Fruit fly (Drosophila melanogaster): ENCODE results near the gene CG46310.

CG46310 gene

dm6 chr3R:23157664-23158151, 16.0 kb upstream of the CG46310 start, which contains the start of gene unk:
TSS of gene unk (minus strand) at chr3R:23157862.
- TF ChIP-seq insv (optimal IDR thresholded peaks at IDR 0.05), result no peak
- no peak for TF ChIP-seq ttk (optimal IDR thresholded peaks at IDR 0.05)
- TF ChIP-seq Sin3A (optimal IDR thresholded peaks at IDR 0.05), result no peak
- TF ChIP-seq Myc (optimal IDR thresholded peaks at IDR 0.05), result no peak
- no peak for TF ChIP-seq psq (optimal IDR thresholded peaks at IDR 0.05)
- TF ChIP-seq h (optimal IDR thresholded peaks at IDR 0.05), result no peak

dm6 chr3R:23159289-23159956, 14.2 kb upstream of the CG46310 start, which contains the start of gene VhaAC39-2:
TSS of gene VhaAC39-2 (minus strand) at chr3R:23159316.
- TF ChIP-seq insv (optimal IDR thresholded peaks at IDR 0.05) (no peak), Myc (optimal IDR thresholded peaks at IDR 0.05) (no peak), psq (optimal IDR thresholded peaks at IDR 0.05) (no peak), h (optimal IDR thresholded peaks at IDR 0.05) (no peak), Sin3A (optimal IDR thresholded peaks at IDR 0.05) (no peak), ttk (optimal IDR thresholded peaks at IDR 0.05) (no peak)

dm6 chr3R:23161288-23161870, 12.3 kb upstream of the CG46310 start, which contains the start of gene CG13829:
TSS of gene CG13829 (minus strand) at chr3R:23161338.
- no peak for TF ChIP-seq psq (optimal IDR thresholded peaks at IDR 0.05)
- no peak for TF ChIP-seq Sin3A (optimal IDR thresholded peaks at IDR 0.05)
- TF ChIP-seq insv (optimal IDR thresholded peaks at IDR 0.05), result no peak
- TF ChIP-seq ttk (optimal IDR thresholded peaks at IDR 0.05), result no peak
- no peak for TF ChIP-seq h (optimal IDR thresholded peaks at IDR 0.05)
- no peak for TF ChIP-seq Myc (optimal IDR thresholded peaks at IDR 0.05)

- TF ChIP-seq Myc (optimal IDR thresholded peaks at IDR 0.05) (no peak), Sin3A (optimal IDR thresholded peaks at IDR 0.05) (no peak), h (optimal IDR thresholded peaks at IDR 0.05) (no peak), psq (optimal IDR thresholded peaks at IDR 0.05) (no peak), ttk (optimal IDR thresholded peaks at IDR 0.05) (no peak), insv (optimal IDR thresholded peaks at IDR 0.05) (no peak)
These were observed 9.5 kb upstream of the CG46310 start for dm6 chr3R:23164134-23164533.

dm6 chr3R:23164630-23165029, 9.0 kb upstream of the CG46310 start:
- TF ChIP-seq insv (optimal IDR thresholded peaks at IDR 0.05) (no peak), ttk (optimal IDR thresholded peaks at IDR 0.05) (no peak), Sin3A (optimal IDR thresholded peaks at IDR 0.05) (no peak), h (optimal IDR thresholded peaks at IDR 0.05) (no peak), psq (optimal IDR thresholded peaks at IDR 0.05) (no peak), Myc (optimal IDR thresholded peaks at IDR 0.05) (no peak)

dm6 chr3R:23167507-23168324, 6.0 kb upstream of the CG46310 start, which contains the start of gene Irk1:
TSS of gene Irk1 (plus strand) at chr3R:23168317.
- TF ChIP-seq psq (optimal IDR thresholded peaks at IDR 0.05) (no peak), Myc (optimal IDR thresholded peaks at IDR 0.05) (no peak), Sin3A (optimal IDR thresholded peaks at IDR 0.05) (no peak), h (optimal IDR thresholded peaks at IDR 0.05) (no peak), ttk (optimal IDR thresholded peaks at IDR 0.05) (no peak), insv (optimal IDR thresholded peaks at IDR 0.05) (no peak)

dm6 chr3R:23170335-23170734, 3.3 kb upstream of the CG46310 start:
- TF ChIP-seq psq (optimal IDR thresholded peaks at IDR 0.05) (no peak), Sin3A (optimal IDR thresholded peaks at IDR 0.05) (no peak), Myc (optimal IDR thresholded peaks at IDR 0.05) (no peak), h (optimal IDR thresholded peaks at IDR 0.05) (no peak), ttk (optimal IDR thresholded peaks at IDR 0.05) (no peak), insv (optimal IDR thresholded peaks at IDR 0.05) (no peak)

dm6 chr3R:23171867-23172266, 1.8 kb upstream of the CG46310 start:
- TF ChIP-seq ttk (optimal IDR thresholded peaks at IDR 0.05), result no peak
- TF ChIP-seq Myc (optimal IDR thresholded peaks at IDR 0.05), result no peak
- no peak for TF ChIP-seq insv (optimal IDR thresholded peaks at IDR 0.05)
- no peak for TF ChIP-seq Sin3A (optimal IDR thresholded peaks at IDR 0.05)
- no peak for TF ChIP-seq psq (optimal IDR thresholded peaks at IDR 0.05)

- TF ChIP-seq insv (optimal IDR thresholded peaks at IDR 0.05), result no peak
- TF ChIP-seq psq (optimal IDR thresholded peaks at IDR 0.05), result no peak
- TF ChIP-seq Myc (optimal IDR thresholded peaks at IDR 0.05), result no peak
- no peak for TF ChIP-seq ttk (optimal IDR thresholded peaks at IDR 0.05)
- no peak for TF ChIP-seq Sin3A (optimal IDR thresholded peaks at IDR 0.05)
- TF ChIP-seq h (optimal IDR thresholded peaks at IDR 0.05), result no peak
These were observed 1.1 kb downstream of the CG46310 start for dm6 chr3R:23174739-23175138.

- TF ChIP-seq insv (optimal IDR thresholded peaks at IDR 0.05), result no peak
- TF ChIP-seq ttk (optimal IDR thresholded peaks at IDR 0.05), result no peak
- no peak for TF ChIP-seq Myc (optimal IDR thresholded peaks at IDR 0.05)
- no peak for TF ChIP-seq psq (optimal IDR thresholded peaks at IDR 0.05)
- no peak for TF ChIP-seq h (optimal IDR thresholded peaks at IDR 0.05)
- TF ChIP-seq Sin3A (optimal IDR thresholded peaks at IDR 0.05), result no peak
These were observed 1.7 kb downstream of the CG46310 start for dm6 chr3R:23175376-23175775.

- TF ChIP-seq ttk (optimal IDR thresholded peaks at IDR 0.05), result no peak
- no peak for TF ChIP-seq h (optimal IDR thresholded peaks at IDR 0.05)
- no peak for TF ChIP-seq insv (optimal IDR thresholded peaks at IDR 0.05)
- no peak for TF ChIP-seq Myc (optimal IDR thresholded peaks at IDR 0.05)
- no peak for TF ChIP-seq Sin3A (optimal IDR thresholded peaks at IDR 0.05)
- no peak for TF ChIP-seq psq (optimal IDR thresholded peaks at IDR 0.05)
These were observed 2.9 kb downstream of the CG46310 start for dm6 chr3R:23176445-23177087.

Measured in Kc167 (cell line).